Fruit fly (Drosophila melanogaster) whole organism, embryonic: ENCODE results near the gene mag.

Experiments used
- Antp ChIP-seq: fragments of 200-800 bp; sonication (Bioruptor generic); optimal IDR thresholded peaks from 3 replicates; lab custom pipeline; 2016; ENCODE audit warnings: missing biosample characterization, missing genetic modification characterization
- Atf6 ChIP-seq: fragments of 200-800 bp; sonication (Bioruptor generic); IDR thresholded peaks from 2 replicates; pipeline ENCODE4 v1.3.6; 2022; ENCODE audit warnings: missing biosample characterization, missing genetic modification characterization
- CG10209 ChIP-seq: fragments of 200-800 bp; sonication (Bioruptor generic); optimal IDR thresholded peaks from 3 replicates; lab custom pipeline; 2017; ENCODE audit warnings: missing biosample characterization, mild to moderate bottlenecking, missing genetic modification characterization, missing genetic modification reagents
- CG10267 ChIP-seq: fragments of 200-800 bp; sonication (Bioruptor generic); optimal IDR thresholded peaks from 2 replicates; lab custom pipeline; 2018; ENCODE audit warnings: missing biosample characterization, mild to moderate bottlenecking, missing genetic modification characterization, moderate library complexity
- CG11695 ChIP-seq: fragments of 200-800 bp; sonication (Bioruptor generic); IDR thresholded peaks from 3 replicates; pipeline ENCODE4 v1.3.6; 2022; ENCODE audit warnings: missing biosample characterization, missing genetic modification characterization
- CG14965 ChIP-seq: fragments of 200-800 bp; sonication (Bioruptor generic); optimal IDR thresholded peaks from 2 replicates; lab custom pipeline; 2016; ENCODE audit warnings: missing biosample characterization, missing genetic modification characterization, borderline replicate concordance
- CG18476 ChIP-seq: fragments of 200-800 bp; sonication (Bioruptor generic); optimal IDR thresholded peaks from 2 replicates; lab custom pipeline; 2016; ENCODE audit warnings: missing biosample characterization, mild to moderate bottlenecking, missing genetic modification characterization
- CG2129 ChIP-seq: fragments of 200-800 bp; sonication (Bioruptor generic); IDR thresholded peaks from 2 replicates; pipeline ENCODE4 v1.3.6; 2022; ENCODE audit warnings: missing biosample characterization, missing genetic modification characterization; ENCODE audit not compliant: partially characterized antibody
- CG2199 ChIP-seq: fragments of 200-800 bp; sonication (Bioruptor generic); IDR thresholded peaks from 3 replicates; pipeline ENCODE4 v1.3.6; 2022; ENCODE audit warnings: missing biosample characterization, missing genetic modification characterization
- CG30020 ChIP-seq: fragments of 200-800 bp; optimal IDR thresholded peaks from 2 replicates; lab custom pipeline; 2019; ENCODE audit warnings: missing biosample characterization, mild to moderate bottlenecking, missing genetic modification characterization, moderate library complexity
- CG31224 ChIP-seq: fragments of 200-800 bp; sonication (Bioruptor generic); IDR thresholded peaks from 2 replicates; pipeline ENCODE4 v1.3.6; 2022; ENCODE audit warnings: missing biosample characterization, missing genetic modification characterization
- CG32772 ChIP-seq: fragments of 200-800 bp; sonication (Bioruptor generic); IDR thresholded peaks from 2 replicates; pipeline ENCODE4 v1.3.6; 2022; ENCODE audit warnings: missing biosample characterization, missing genetic modification characterization
- CG3281 ChIP-seq: fragments of 200-800 bp; sonication (Bioruptor generic); optimal IDR thresholded peaks from 3 replicates; lab custom pipeline; 2017; ENCODE audit warnings: missing biosample characterization, mild to moderate bottlenecking, missing genetic modification characterization
- CG34224 ChIP-seq: fragments of 200-800 bp; sonication (Bioruptor generic); IDR thresholded peaks from 3 replicates; pipeline ENCODE4 v1.3.6; 2022; ENCODE audit warnings: missing biosample characterization, missing genetic modification characterization; ENCODE audit not compliant: partially characterized antibody
- CG34376 ChIP-seq: fragments of 200-800 bp; sonication (Bioruptor generic); optimal IDR thresholded peaks from 2 replicates; lab custom pipeline; 2018; ENCODE audit warnings: missing biosample characterization, mild to moderate bottlenecking, missing genetic modification characterization
- CG3726 ChIP-seq: fragments of 200-800 bp; sonication (Bioruptor generic); IDR thresholded peaks from 3 replicates; pipeline ENCODE4, ENCODE4 v1.3.6; 2022; ENCODE audit warnings: missing biosample characterization, missing genetic modification characterization
- CG3838 ChIP-seq: fragments of 200-800 bp; sonication (Bioruptor generic); optimal IDR thresholded peaks from 3 replicates; lab custom pipeline; 2016; ENCODE audit warnings: missing biosample characterization, missing genetic modification characterization
- CG4328 ChIP-seq: fragments of 200-800 bp; sonication (Bioruptor generic); optimal IDR thresholded peaks from 3 replicates; lab custom pipeline; 2017; ENCODE audit warnings: missing biosample characterization, missing genetic modification reagents, missing genetic modification characterization
- CG7271 ChIP-seq: fragments of 200-800 bp; sonication (Bioruptor generic); optimal IDR thresholded peaks from 2 replicates; lab custom pipeline; 2018; ENCODE audit warnings: missing biosample characterization, mild to moderate bottlenecking, missing genetic modification characterization, moderate library complexity
- CG7372 ChIP-seq: fragments of 200-800 bp; sonication (Bioruptor generic); IDR thresholded peaks from 2 replicates; pipeline ENCODE4 v1.3.6; 2022; ENCODE audit warnings: missing biosample characterization, missing genetic modification characterization
- CG8388 ChIP-seq: fragments of 200-800 bp; sonication (Bioruptor generic); optimal IDR thresholded peaks from 2 replicates; lab custom pipeline; 2019; ENCODE audit warnings: missing biosample characterization, mild to moderate bottlenecking, missing genetic modification characterization, moderate library complexity
- CG8765 ChIP-seq: fragments of 200-800 bp; sonication (Bioruptor generic); IDR thresholded peaks from 2 replicates; pipeline ENCODE4 v1.3.6; 2022; ENCODE audit warnings: missing biosample characterization, missing genetic modification characterization
- CG9215 ChIP-seq: fragments of 200-800 bp; sonication (Bioruptor generic); IDR thresholded peaks from 2 replicates; pipeline ENCODE4 v1.3.6; 2022; ENCODE audit warnings: missing biosample characterization, missing genetic modification characterization
- CG9876 ChIP-seq: fragments of 200-800 bp; sonication (Bioruptor generic); optimal IDR thresholded peaks from 2 replicates; lab custom pipeline; 2016; ENCODE audit warnings: missing biosample characterization, missing genetic modification characterization
- D19B ChIP-seq: fragments of 200-800 bp; sonication (Bioruptor generic); optimal IDR thresholded peaks from 2 replicates; lab custom pipeline; 2017; ENCODE audit warnings: missing biosample characterization, mild to moderate bottlenecking, missing genetic modification characterization
- GATAe ChIP-seq: fragments of 200-800 bp; sonication (Bioruptor generic); conservative IDR thresholded peaks from 2 replicates; pipeline ENCODE4 v1.3.6; 2022; ENCODE audit warnings: missing biosample characterization, missing genetic modification characterization
- Gsc ChIP-seq: fragments of 200-800 bp; sonication (Bioruptor generic); IDR thresholded peaks from 2 replicates; pipeline ENCODE4 v1.3.6; 2022; ENCODE audit warnings: missing biosample characterization, missing genetic modification characterization
- H2.0 ChIP-seq: fragments of 200-800 bp; sonication (Bioruptor generic); IDR thresholded peaks from 2 replicates; pipeline ENCODE4 v1.3.6; 2022; ENCODE audit warnings: missing biosample characterization, missing genetic modification characterization
- Hr78 ChIP-seq, 2 experiments: fragments of 200-800 bp in 1 of 2; fragments of >200 bp in 1 of 2; sonication (Bioruptor generic) in 1 of 2; optimal IDR thresholded peaks; 2 replicates each; lab custom pipeline; 2017 to 2019; ENCODE audit warnings: missing biosample characterization in 2 of 2, missing genetic modification characterization in 2 of 2, mild to moderate bottlenecking in 1 of 2, moderate library complexity in 1 of 2
- MESR4 ChIP-seq: fragments of 200-800 bp; sonication (Bioruptor generic); optimal IDR thresholded peaks from 2 replicates; lab custom pipeline; 2018; ENCODE audit warnings: missing biosample characterization, mild to moderate bottlenecking, missing genetic modification characterization, moderate library complexity
- Scr ChIP-seq: fragments of 200-800 bp; sonication (Bioruptor generic); IDR thresholded peaks from 2 replicates; pipeline ENCODE4 v1.3.6; 2022; ENCODE audit warnings: missing biosample characterization, missing genetic modification characterization; ENCODE audit not compliant: partially characterized antibody
- Sin3A ChIP-seq: fragments of >200 bp; optimal IDR thresholded peaks from 2 replicates; lab custom pipeline; 2018
- Sox100B ChIP-seq: fragments of 200-800 bp; sonication (Bioruptor generic); optimal IDR thresholded peaks from 3 replicates; lab custom pipeline; 2018; ENCODE audit warnings: missing biosample characterization, mild to moderate bottlenecking, missing genetic modification characterization
- ab ChIP-seq: fragments of 200-800 bp; sonication (Bioruptor generic); optimal IDR thresholded peaks from 2 replicates; lab custom pipeline; 2016; ENCODE audit warnings: missing biosample characterization, missing genetic modification characterization
- aop ChIP-seq: fragments of 200-800 bp; sonication (Bioruptor generic); IDR thresholded peaks from 2 replicates; pipeline ENCODE4 v1.3.6; 2022; ENCODE audit warnings: missing biosample characterization, missing genetic modification characterization
- ara ChIP-seq: fragments of 200-800 bp; sonication (Bioruptor generic); IDR thresholded peaks from 2 replicates; pipeline ENCODE4 v1.3.6; 2022; ENCODE audit warnings: missing biosample characterization, missing genetic modification characterization
- ci ChIP-seq: fragments of 200-800 bp; sonication (Bioruptor generic); IDR thresholded peaks from 3 replicates; pipeline ENCODE4 v1.3.6; 2022; ENCODE audit warnings: missing biosample characterization, missing genetic modification characterization
- dm ChIP-seq: fragments of 200-800 bp; sonication (Bioruptor generic); optimal IDR thresholded peaks from 3 replicates; lab custom pipeline; 2016; ENCODE audit warnings: missing biosample characterization, missing genetic modification characterization
- emc ChIP-seq: fragments of 200-800 bp; sonication (Bioruptor generic); optimal IDR thresholded peaks from 2 replicates; lab custom pipeline; 2016; ENCODE audit warnings: missing biosample characterization, missing genetic modification characterization
- fd64A ChIP-seq: fragments of 200-800 bp; sonication (Bioruptor generic); optimal IDR thresholded peaks from 3 replicates; lab custom pipeline; 2018; ENCODE audit warnings: missing biosample characterization, mild to moderate bottlenecking, missing genetic modification characterization
- gcm2 ChIP-seq: fragments of 200-800 bp; sonication (Bioruptor generic); optimal IDR thresholded peaks from 2 replicates; lab custom pipeline; 2016; ENCODE audit warnings: missing biosample characterization, missing genetic modification characterization
- ham ChIP-seq: fragments of 200-800 bp; sonication (Bioruptor generic); IDR thresholded peaks from 2 replicates; pipeline ENCODE4 v1.3.6; 2022; ENCODE audit warnings: missing biosample characterization, missing genetic modification characterization
- kah ChIP-seq: fragments of 200-800 bp; sonication (Bioruptor generic); optimal IDR thresholded peaks from 2 replicates; lab custom pipeline; 2018; ENCODE audit warnings: missing biosample characterization, mild to moderate bottlenecking, missing genetic modification characterization
- ken ChIP-seq: fragments of 200-800 bp; sonication (Bioruptor generic); IDR thresholded peaks from 3 replicates; pipeline ENCODE4 v1.3.6; 2022; ENCODE audit warnings: missing biosample characterization, missing genetic modification characterization
- luna ChIP-seq: fragments of 200-800 bp; sonication (Bioruptor generic); optimal IDR thresholded peaks from 2 replicates; lab custom pipeline; 2016; ENCODE audit warnings: missing biosample characterization, missing genetic modification characterization
- mld ChIP-seq: fragments of 200-800 bp; sonication (Bioruptor generic); IDR thresholded peaks from 3 replicates; pipeline ENCODE4 v1.3.6; 2022; ENCODE audit warnings: missing biosample characterization, missing genetic modification characterization; ENCODE audit not compliant: partially characterized antibody
- pb ChIP-seq: fragments of 200-800 bp; sonication (Bioruptor generic); optimal IDR thresholded peaks from 3 replicates; lab custom pipeline; 2016; ENCODE audit warnings: missing biosample characterization, missing genetic modification characterization
- pho ChIP-seq: fragments of 200-800 bp; sonication (Bioruptor generic); optimal IDR thresholded peaks from 2 replicates; lab custom pipeline; 2016; ENCODE audit warnings: missing biosample characterization, missing genetic modification characterization
- phol ChIP-seq: fragments of 200-800 bp; sonication (Bioruptor generic); optimal IDR thresholded peaks from 3 replicates; lab custom pipeline; 2018; ENCODE audit warnings: missing biosample characterization, mild to moderate bottlenecking, missing genetic modification characterization, moderate library complexity
- pros ChIP-seq: fragments of 200-800 bp; sonication (Bioruptor generic); optimal IDR thresholded peaks from 3 replicates; lab custom pipeline; 2019; ENCODE audit warnings: missing biosample characterization, mild to moderate bottlenecking, missing genetic modification characterization, moderate library complexity
- sens-2 ChIP-seq: fragments of 200-800 bp; sonication (Bioruptor generic); IDR thresholded peaks from 2 replicates; pipeline ENCODE4 v1.3.6; 2022; ENCODE audit warnings: missing biosample characterization, missing genetic modification characterization
- slbo ChIP-seq: fragments of 200-800 bp; sonication (Bioruptor generic); IDR thresholded peaks from 2 replicates; pipeline ENCODE4 v1.3.6; 2022; ENCODE audit warnings: missing biosample characterization, missing genetic modification characterization
- stwl ChIP-seq: fragments of 200-800 bp; sonication (Bioruptor generic); optimal IDR thresholded peaks from 3 replicates; lab custom pipeline; 2018; ENCODE audit warnings: missing biosample characterization, mild to moderate bottlenecking, missing genetic modification characterization, moderate library complexity

The mag gene

dm6 chr3L:20432297-20432696, 28.2 kb upstream of the mag start, which contains the start of the genes Las and Psn (continued):
- TF ChIP-seq Hr78 (GFP tag; optimal IDR thresholded peaks at IDR 0.05; lab: Kevin White, UChicago) (no peak), slbo (GFP tag; lab: Robert Waterston, UW) (no peak), mld (no peak), aop (no peak), CG18476 (GFP tag; lab: Kevin White, UChicago) (no peak), CG14965 (GFP tag; lab: Kevin White, UChicago) (no peak), ara (no peak), CG10209 (GFP tag; lab: Kevin White, UChicago) (no peak), CG34376 (GFP tag; lab: Kevin White, UChicago) (peak; percentile 9), CG2199 (no peak), phol (tag; lab: Kevin White, UChicago) (peak; percentile 36), dm (GFP tag; lab: Kevin White, UChicago) (no peak), pb (GFP tag; lab: Kevin White, UChicago) (no peak), H2.0 (no peak), CG7372 (no peak), ci (GFP tag; lab: Robert Waterston, UW) (no peak), CG32772 (no peak), CG34224 (peak; percentile 62), MESR4 (GFP tag; lab: Kevin White, UChicago) (no peak), CG2129 (GFP tag; lab: Robert Waterston, UW) (0 out of 2 replicates have a peak, but pooled peaks have one; percentile 36), ham (no peak), ab (GFP tag; lab: Kevin White, UChicago) (no peak), D19B (no peak), CG3281 (GFP tag; lab: Kevin White, UChicago) (no peak), Atf6 (GFP tag; lab: Robert Waterston, UW) (no peak), Sox100B (no peak), CG9215 (GFP tag; lab: Robert Waterston, UW) (no peak), pho (no peak), CG9876 (no peak), kah (GFP tag; lab: Kevin White, UChicago) (no peak), ken (no peak), CG8388 (GFP tag; lab: Kevin White, UChicago) (no peak), CG3838 (no peak), CG4328 (no peak), CG10267 (tag; lab: Kevin White, UChicago) (peak; percentile 62), CG11695 (GFP tag; lab: Robert Waterston, UW) (no peak), Antp (GFP tag; lab: Kevin White, UChicago) (no peak), GATAe (GFP tag; lab: Robert Waterston, UW) (no peak), CG3726 (GFP tag; lab: Robert Waterston, UW) (no peak), Sin3A (peak; percentile 73), CG8765 (GFP tag; lab: Robert Waterston, UW) (no peak), fd64A (no peak), CG30020 (peak; percentile 58), Gsc (GFP tag; lab: Robert Waterston, UW) (no peak), stwl (tag; lab: Kevin White, UChicago) (peak; percentile 66), luna (no peak), emc (no peak), sens-2 (no peak), gcm2 (GFP tag; lab: Kevin White, UChicago) (no peak), CG31224 (GFP tag; lab: Robert Waterston, UW) (no peak), pros (no peak), Scr (GFP tag; lab: Robert Waterston, UW) (peak; percentile 77), CG7271 (tag; lab: Kevin White, UChicago) (no peak)
